Fruit fly (Drosophila melanogaster): ENCODE data around the gene CG44090.

- no peak for TF ChIP-seq Hnf4 (GFP tag; optimal IDR thresholded peaks at IDR 0.05)
- no peak for TF ChIP-seq Abd-B (GFP tag; optimal IDR thresholded peaks at IDR 0.05)
- TF ChIP-seq rgr (GFP tag; optimal IDR thresholded peaks at IDR 0.05), result no peak
- no peak for TF ChIP-seq psq (GFP tag; optimal IDR thresholded peaks at IDR 0.05)
- TF ChIP-seq pan (optimal IDR thresholded peaks at IDR 0.05), result no peak
- no peak for TF ChIP-seq h (GFP tag; optimal IDR thresholded peaks at IDR 0.05)
- no peak for TF ChIP-seq usp (GFP tag; optimal IDR thresholded peaks at IDR 0.05)
- TF ChIP-seq OdsH (GFP tag; optimal IDR thresholded peaks at IDR 0.05), result no peak
- TF ChIP-seq Mio (GFP tag; optimal IDR thresholded peaks at IDR 0.05), result no peak
- TF ChIP-seq Rel (GFP tag; optimal IDR thresholded peaks at IDR 0.05), result no peak
- TF ChIP-seq Rel (tag; optimal IDR thresholded peaks at IDR 0.05), result no peak
- TF ChIP-seq foxo (GFP tag; optimal IDR thresholded peaks at IDR 0.05), result no peak
Observed at dm6 chr3R:17440628-17441027, 6.4 kb upstream of the CG44090 start, which contains the start of gene CG14331.

Data from whole organism, wandering third instar larva.